Worm (Caenorhabditis elegans): ENCODE results near the gene skr-15.
"Not testable (repeated sequence)": the region's sequence is repeated elsewhere in the genome, so short reads cannot be mapped to it uniquely, and the experiment has no call there.

- TF ChIP-seq saeg-2 (GFP tag; IDR thresholded peaks at IDR 0.05); mdl-1 (tag; optimal IDR thresholded peaks at IDR 0.05); nhr-25 (tag; optimal IDR thresholded peaks at IDR 0.05; ENCODE audit: borderline replicate concordance, insufficient read depth); pqm-1 (tag; optimal IDR thresholded peaks at IDR 0.05); nhr-76 (tag; optimal IDR thresholded peaks at IDR 0.05): not testable (repeated sequence)
Observed at ce11 chrII:3816251-3816849, 7.6 kb upstream of the skr-15 start, which contains the start of gene fbxa-24.
